Worm (Caenorhabditis elegans): ENCODE results near the gene tbc-16.

- TF ChIP-seq nhr-76 (tag; optimal IDR thresholded peaks at IDR 0.05) (no peak), pha-4 (tag; optimal IDR thresholded peaks at IDR 0.05) (no peak), mep-1 (tag; optimal IDR thresholded peaks at IDR 0.05) (no peak), nhr-12 (tag; optimal IDR thresholded peaks at IDR 0.05) (no peak), lsy-2 (tag; optimal IDR thresholded peaks at IDR 0.05) (no peak), flh-1 (GFP tag; optimal IDR thresholded peaks at IDR 0.05) (no peak), snpc-4 (tag; optimal IDR thresholded peaks at IDR 0.05) (no peak), nhr-237 (tag; optimal IDR thresholded peaks at IDR 0.05) (no peak), ztf-11 (tag; optimal IDR thresholded peaks at IDR 0.05) (no peak), zip-8 (tag; optimal IDR thresholded peaks at IDR 0.05) (no peak), tbx-8 (GFP tag; optimal IDR thresholded peaks at IDR 0.05) (no peak)
These were observed 26.5 kb downstream of the tbc-16 start for ce11 chrX:5923672-5924071.
